Fruit fly (Drosophila melanogaster): ENCODE data around the gene RPA2.

The RPA2 gene

DNA sequence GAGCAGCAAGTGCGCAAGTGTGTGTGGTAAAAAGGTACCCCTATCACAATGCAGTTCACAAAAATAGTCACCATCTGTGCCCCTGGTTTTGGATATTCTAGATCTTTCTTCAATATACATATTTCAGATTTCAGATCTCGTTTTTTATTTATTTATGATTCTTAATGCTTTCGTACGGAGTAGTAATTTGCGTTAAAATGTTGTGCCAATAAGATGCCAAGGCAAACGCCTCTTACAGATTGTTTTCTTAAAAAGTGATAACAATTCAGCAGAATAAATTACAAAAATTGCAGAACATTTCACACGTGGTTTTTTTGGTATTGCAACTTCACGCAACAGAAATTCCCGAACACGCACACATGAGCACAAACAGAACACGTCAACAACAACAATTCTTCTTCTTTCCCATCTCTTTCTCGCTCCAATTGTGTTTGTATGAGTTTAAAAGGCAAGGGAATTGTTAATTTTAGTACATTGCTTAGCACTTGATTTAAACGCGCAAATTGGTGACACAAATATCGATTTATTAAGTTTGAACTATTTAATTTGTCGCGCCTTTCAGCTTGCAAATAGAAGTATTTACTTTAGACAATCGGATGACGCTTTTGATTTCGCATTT is 7.8 kb downstream of the RPA2 start (continued):
- TF ChIP-seq CG17328 (GFP tag; IDR thresholded peaks at IDR 0.05) = peak; percentile 83
- TF ChIP-seq mam (GFP tag; optimal IDR thresholded peaks at IDR 0.05) = peak; percentile 71
- no peak for TF ChIP-seq CG7963 (GFP tag; IDR thresholded peaks at IDR 0.05; ENCODE audit: partially characterized antibody)
- TF ChIP-seq CG9727 (GFP tag; optimal IDR thresholded peaks at IDR 0.05) = peak; percentile 75
- no peak for TF ChIP-seq bigmax (GFP tag; optimal IDR thresholded peaks at IDR 0.05)
- TF ChIP-seq CG12659 (GFP tag; optimal IDR thresholded peaks at IDR 0.05) = peak; percentile 68
- 0 out of 2 replicates have a peak, but pooled peaks have one; percentile 35 for TF ChIP-seq ara (GFP tag; IDR thresholded peaks at IDR 0.05)
- no peak for TF ChIP-seq CG16813 (GFP tag; IDR thresholded peaks at IDR 0.05; ENCODE audit: partially characterized antibody)
- TF ChIP-seq nau (GFP tag; optimal IDR thresholded peaks at IDR 0.05) = no peak
- peak; percentile 50 for TF ChIP-seq NK7.1 (GFP tag; optimal IDR thresholded peaks at IDR 0.05)
- TF ChIP-seq Ada2b (GFP tag; IDR thresholded peaks at IDR 0.05) = no peak
- peak; percentile 35 for TF ChIP-seq NC2α (GFP tag; optimal IDR thresholded peaks at IDR 0.05)
- peak; percentile 60 for TF ChIP-seq Mes4 (GFP tag; optimal IDR thresholded peaks at IDR 0.05)
- TF ChIP-seq cg (GFP tag; optimal IDR thresholded peaks at IDR 0.05) = peak; percentile 88
- peak; percentile 60 for TF ChIP-seq rib (GFP tag; IDR thresholded peaks at IDR 0.05)
- TF ChIP-seq Max (GFP tag; optimal IDR thresholded peaks at IDR 0.05) = peak; percentile 84
- peak; percentile 91 for TF ChIP-seq chm (GFP tag; IDR thresholded peaks at IDR 0.05)
- TF ChIP-seq Xbp1 (GFP tag; optimal IDR thresholded peaks at IDR 0.05) = peak; percentile 69
- TF ChIP-seq Dad (GFP tag; optimal IDR thresholded peaks at IDR 0.05) = peak; percentile 58
- TF ChIP-seq Fer1 (GFP tag; optimal IDR thresholded peaks at IDR 0.05) = no peak
- no peak for TF ChIP-seq H15 (GFP tag; IDR thresholded peaks at IDR 0.05)
- TF ChIP-seq Poxn (GFP tag; IDR thresholded peaks at IDR 0.05) = 0 out of 2 replicates have a peak, but pooled peaks have one; percentile 23
- TF ChIP-seq CHES-1-like (GFP tag; optimal IDR thresholded peaks at IDR 0.05) = peak; percentile 68
- peak; percentile 83 for TF ChIP-seq ap (GFP tag; IDR thresholded peaks at IDR 0.05)
- TF ChIP-seq Mrtf (GFP tag; IDR thresholded peaks at IDR 0.05) = peak; percentile 71; the same call in 2 of the 3 replicates
- TF ChIP-seq Vsx1 (GFP tag; optimal IDR thresholded peaks at IDR 0.05) = peak; percentile 54
- peak; percentile 55 for TF ChIP-seq tgo (GFP tag; IDR thresholded peaks at IDR 0.05)
- no peak for TF ChIP-seq CG10267 (tag; optimal IDR thresholded peaks at IDR 0.05)
- TF ChIP-seq nerfin-2 (GFP tag; IDR thresholded peaks at IDR 0.05; ENCODE audit: partially characterized antibody) = no peak
- TF ChIP-seq kni (GFP tag; optimal IDR thresholded peaks at IDR 0.05) = no peak
- TF ChIP-seq sisA (GFP tag; IDR thresholded peaks at IDR 0.05) = peak; percentile 70
- TF ChIP-seq Gsc (GFP tag; IDR thresholded peaks at IDR 0.05) = no peak
- TF ChIP-seq so (GFP tag; IDR thresholded peaks at IDR 0.05) = peak; percentile 51; the same call in 2 of the 3 replicates
- TF ChIP-seq tll (GFP tag; optimal IDR thresholded peaks at IDR 0.05) = no peak
- no peak for TF ChIP-seq CG2678 (tag; optimal IDR thresholded peaks at IDR 0.05)
- TF ChIP-seq CG2116 (GFP tag; optimal IDR thresholded peaks at IDR 0.05) = peak; percentile 15
- peak; percentile 41 for TF ChIP-seq CG8944 (GFP tag; optimal IDR thresholded peaks at IDR 0.05)
- TF ChIP-seq CG4424 (GFP tag; optimal IDR thresholded peaks at IDR 0.05) = no peak
- no peak for TF ChIP-seq fd96Cb (tag; optimal IDR thresholded peaks at IDR 0.05)
- TF ChIP-seq bab2 (GFP tag; optimal IDR thresholded peaks at IDR 0.05) = peak; percentile 67
- no peak for TF ChIP-seq CG17829 (tag; optimal IDR thresholded peaks at IDR 0.05)
- TF ChIP-seq Jarid2 (GFP tag; optimal IDR thresholded peaks at IDR 0.05) = no peak
- TF ChIP-seq Hr3 (GFP tag; optimal IDR thresholded peaks at IDR 0.05) = peak; percentile 34
- TF ChIP-seq dmrt99B (tag; optimal IDR thresholded peaks at IDR 0.05) = peak; percentile 62
- peak; percentile 88 for TF ChIP-seq Hmr (GFP tag; optimal IDR thresholded peaks at IDR 0.05)
- no peak for TF ChIP-seq CkIIα-i1 (GFP tag; IDR thresholded peaks at IDR 0.05)
- no peak for TF ChIP-seq Lim3 (GFP tag; IDR thresholded peaks at IDR 0.05)
- no peak for TF ChIP-seq CG3838 (GFP tag; optimal IDR thresholded peaks at IDR 0.05)
- no peak for TF ChIP-seq Fer2 (tag; optimal IDR thresholded peaks at IDR 0.05)
- TF ChIP-seq Ets97D (GFP tag; optimal IDR thresholded peaks at IDR 0.05) = peak; percentile 28
